Worm (Caenorhabditis elegans): Measurements from ENCODE around the gene snu-23.

ce11 chrIII:7815056-7815366 is 45.1 kb upstream of the snu-23 start:
- TF ChIP-seq grh-1 (GFP tag; IDR thresholded peaks at IDR 0.05) (no peak), pax-3 (tag; optimal IDR thresholded peaks at IDR 0.05) (no peak), ama-1 (optimal IDR thresholded peaks at IDR 0.05) (no peak), nhr-20 (tag; optimal IDR thresholded peaks at IDR 0.05) (no peak), nhr-84 (tag; optimal IDR thresholded peaks at IDR 0.05) (no peak), aha-1 (tag; optimal IDR thresholded peaks at IDR 0.05) (no peak)

Measured in whole organism, L1 larva.